Worm (Caenorhabditis elegans) whole organism, young adult: Measurements from ENCODE around the gene Y105C5B.3.
A peak's percentile ranks its signal among the peaks of the same experiment; 100 is the strongest.

ENCODE experiments used
- B0261.1 ChIP-seq: sonication (generic microtip); optimal IDR thresholded peaks from 2 replicates; lab custom pipeline; 2016; ENCODE audit warnings: mild to moderate bottlenecking, missing genetic modification characterization, moderate library complexity, missing compliant biosample characterization
- C17E4.6 ChIP-seq: fragments of 200-800 bp; sonication (Bioruptor generic); IDR thresholded peaks from 2 replicates; pipeline ENCODE4 v1.3.6; 2022; ENCODE audit warnings: missing genetic modification reagents, missing genetic modification characterization, missing compliant biosample characterization
- D2030.7 ChIP-seq: fragments of 200-800 bp; sonication (Bioruptor generic); IDR thresholded peaks from 2 replicates; pipeline ENCODE4 v1.3.6; 2022; ENCODE audit warnings: missing genetic modification reagents, missing genetic modification characterization, missing compliant biosample characterization
- F39B2.1 ChIP-seq: fragments of 200-800 bp; sonication (Bioruptor generic); IDR thresholded peaks from 2 replicates; pipeline ENCODE4 v1.3.6; 2022; ENCODE audit warnings: missing genetic modification reagents, missing genetic modification characterization, missing compliant biosample characterization
- F49E8.2 ChIP-seq: sonication (generic microtip); optimal IDR thresholded peaks from 3 replicates; lab custom pipeline; 2017; ENCODE audit warnings: missing genetic modification characterization, mild to moderate bottlenecking, missing compliant biosample characterization, antibody characterized with exemption, moderate library complexity; ENCODE audit not compliant: insufficient read depth
- F52B5.7 ChIP-seq: sonication (generic microtip); optimal IDR thresholded peaks from 2 replicates; lab custom pipeline; 2016; ENCODE audit warnings: mild to moderate bottlenecking, missing genetic modification characterization, missing compliant biosample characterization
- F57A8.1 ChIP-seq: fragments of 200-800 bp; sonication (Bioruptor generic); optimal IDR thresholded peaks from 2 replicates; lab custom pipeline; 2018; ENCODE audit warnings: mild to moderate bottlenecking, missing genetic modification characterization, moderate library complexity, missing compliant biosample characterization
- K11D2.4 ChIP-seq: fragments of 200-800 bp; sonication (Bioruptor generic); IDR thresholded peaks from 2 replicates; pipeline ENCODE4 v1.3.6; 2022; ENCODE audit warnings: missing genetic modification reagents, missing genetic modification characterization, missing compliant biosample characterization
- K12H6.12 ChIP-seq: fragments of 200-800 bp; sonication (Bioruptor generic); optimal IDR thresholded peaks from 2 replicates; lab custom pipeline; 2018; ENCODE audit warnings: mild to moderate bottlenecking, missing genetic modification characterization, missing compliant biosample characterization
- Y53G8AR.9 ChIP-seq: fragments of 200-800 bp; sonication (Bioruptor generic); conservative IDR thresholded peaks from 2 replicates; pipeline ENCODE4 v1.3.6; 2022; ENCODE audit warnings: missing genetic modification reagents, missing genetic modification characterization, missing compliant biosample characterization
- Y56A3A.18 ChIP-seq: fragments of 200-800 bp; sonication (Bioruptor generic); IDR thresholded peaks from 2 replicates; pipeline ENCODE4 v1.3.6; 2022; ENCODE audit warnings: missing genetic modification reagents, missing genetic modification characterization, missing compliant biosample characterization
- ZK185.1 ChIP-seq: sonication (generic microtip); optimal IDR thresholded peaks from 2 replicates; lab custom pipeline; 2016; ENCODE audit warnings: mild to moderate bottlenecking, missing genetic modification characterization, missing compliant biosample characterization; ENCODE audit not compliant: poor library complexity, severe bottlenecking
- aptf-2 ChIP-seq: fragments of 200-800 bp; sonication (Bioruptor generic); conservative IDR thresholded peaks from 2 replicates; pipeline ENCODE4 v1.3.6; 2022; ENCODE audit warnings: missing genetic modification reagents, missing genetic modification characterization, missing compliant biosample characterization
- aptf-3 ChIP-seq: fragments of 200-800 bp; sonication (Bioruptor generic); IDR thresholded peaks from 2 replicates; pipeline ENCODE4 v1.3.6; 2022; ENCODE audit warnings: missing genetic modification characterization, missing compliant biosample characterization
- atf-7 ChIP-seq: sonication (generic microtip); optimal IDR thresholded peaks from 2 replicates; lab custom pipeline; 2017; ENCODE audit warnings: mild to moderate bottlenecking, missing genetic modification characterization, missing compliant biosample characterization
- athp-1 ChIP-seq: sonication (generic microtip); optimal IDR thresholded peaks from 2 replicates; lab custom pipeline; 2017; ENCODE audit warnings: mild to moderate bottlenecking, missing genetic modification characterization, missing compliant biosample characterization
- attf-3 ChIP-seq: fragments of 200-800 bp; sonication (Bioruptor generic); conservative IDR thresholded peaks from 2 replicates; pipeline ENCODE4 v1.3.6; 2022; ENCODE audit warnings: missing genetic modification reagents, missing genetic modification characterization, missing compliant biosample characterization
- bed-1 ChIP-seq: fragments of 200-800 bp; sonication (Bioruptor generic); IDR thresholded peaks from 2 replicates; pipeline ENCODE4 v1.3.6; 2022; ENCODE audit warnings: missing genetic modification reagents, missing genetic modification characterization, missing compliant biosample characterization
- ccch-3 ChIP-seq: fragments of 200-800 bp; sonication (Bioruptor generic); optimal IDR thresholded peaks from 2 replicates; lab custom pipeline; 2018; ENCODE audit warnings: mild to moderate bottlenecking, missing genetic modification characterization, missing compliant biosample characterization
- cebp-2 ChIP-seq: fragments of 200-800 bp; sonication (Bioruptor generic); IDR thresholded peaks from 2 replicates; pipeline ENCODE4 v1.3.6; 2022; ENCODE audit warnings: missing genetic modification characterization, missing compliant biosample characterization
- chd-7 ChIP-seq: sonication (generic microtip); optimal IDR thresholded peaks from 2 replicates; lab custom pipeline; 2016; ENCODE audit warnings: mild to moderate bottlenecking, missing genetic modification characterization, moderate library complexity, missing compliant biosample characterization
- dpl-1 ChIP-seq: fragments of 150-350 bp; optimal IDR thresholded peaks from 2 replicates; lab custom pipeline; 2014; ENCODE audit warnings: missing biosample characterization, missing genetic modification reagents, missing genetic modification characterization
- egrh-3 ChIP-seq: fragments of 200-800 bp; sonication (Bioruptor generic); IDR thresholded peaks from 2 replicates; pipeline ENCODE4 v1.3.6; 2022; ENCODE audit warnings: missing genetic modification reagents, missing genetic modification characterization, missing compliant biosample characterization
- him-1 ChIP-seq: sonication (generic microtip); optimal IDR thresholded peaks from 2 replicates; lab custom pipeline; 2016; ENCODE audit warnings: missing genotype, missing genetic modification reagents, missing genetic modification characterization, missing compliant biosample characterization
- hlh-12 ChIP-seq: sonication (generic microtip); optimal IDR thresholded peaks from 2 replicates; lab custom pipeline; 2016; ENCODE audit warnings: missing genetic modification characterization, missing compliant biosample characterization
- hrde-1 ChIP-seq: sonication (generic microtip); optimal IDR thresholded peaks from 2 replicates; lab custom pipeline; 2016; ENCODE audit warnings: missing genetic modification characterization, mild to moderate bottlenecking, missing compliant biosample characterization, moderate library complexity, missing genotype, missing genetic modification reagents, borderline replicate concordance
- lag-1 ChIP-seq: fragments of 200-800 bp; sonication (Bioruptor generic); IDR thresholded peaks from 2 replicates; pipeline ENCODE4 v1.3.6; 2022; ENCODE audit warnings: missing genetic modification reagents, missing genetic modification characterization, missing compliant biosample characterization
- lin-26 ChIP-seq: fragments of 200-800 bp; sonication (Bioruptor generic); IDR thresholded peaks from 2 replicates; pipeline ENCODE4 v1.3.6; 2022; ENCODE audit warnings: missing genetic modification reagents, missing genetic modification characterization, missing compliant biosample characterization
- lin-40 ChIP-seq: sonication (generic microtip); optimal IDR thresholded peaks from 2 replicates; lab custom pipeline; 2016; ENCODE audit warnings: missing genetic modification characterization, mild to moderate bottlenecking, missing compliant biosample characterization, missing genotype, missing genetic modification reagents
- madf-10 ChIP-seq: sonication (generic microtip); optimal IDR thresholded peaks from 2 replicates; lab custom pipeline; 2016; ENCODE audit warnings: mild to moderate bottlenecking, missing genetic modification characterization, missing compliant biosample characterization
- madf-3 ChIP-seq: fragments of 200-800 bp; sonication (Bioruptor generic); IDR thresholded peaks from 2 replicates; pipeline ENCODE4 v1.3.6; 2022; ENCODE audit warnings: missing genetic modification reagents, missing genetic modification characterization, missing compliant biosample characterization
- mel-28 ChIP-seq: sonication (generic microtip); optimal IDR thresholded peaks from 2 replicates; lab custom pipeline; 2016; ENCODE audit warnings: borderline replicate concordance, mild to moderate bottlenecking, missing genetic modification characterization, missing compliant biosample characterization
- mxl-1 ChIP-seq: sonication (generic microtip); optimal IDR thresholded peaks from 2 replicates; lab custom pipeline; 2016; ENCODE audit warnings: missing genetic modification characterization, missing compliant biosample characterization
- nfya-1 ChIP-seq: sonication (generic microtip); optimal IDR thresholded peaks from 2 replicates; lab custom pipeline; 2017; ENCODE audit warnings: antibody characterized with exemption, missing compliant biosample characterization, missing genetic modification characterization, borderline replicate concordance; ENCODE audit not compliant: insufficient read depth
- nfya-2 ChIP-seq: fragments of 200-800 bp; sonication (Bioruptor generic); IDR thresholded peaks from 2 replicates; pipeline ENCODE4 v1.3.6; 2022; ENCODE audit warnings: missing genetic modification reagents, missing genetic modification characterization, missing compliant biosample characterization
- nhr-179 ChIP-seq: sonication (generic microtip); optimal IDR thresholded peaks from 2 replicates; lab custom pipeline; 2016; ENCODE audit warnings: mild to moderate bottlenecking, missing genetic modification characterization, missing compliant biosample characterization
- repo-1 ChIP-seq: sonication (generic microtip); optimal IDR thresholded peaks from 2 replicates; lab custom pipeline; 2017; ENCODE audit warnings: mild to moderate bottlenecking, missing genetic modification characterization, missing compliant biosample characterization
- snpc-1.3 ChIP-seq: sonication (generic microtip); optimal IDR thresholded peaks from 2 replicates; lab custom pipeline; 2017; ENCODE audit warnings: missing genetic modification characterization, mild to moderate bottlenecking, missing compliant biosample characterization, antibody characterized with exemption, moderate library complexity, missing genotype, missing genetic modification reagents; ENCODE audit not compliant: insufficient read depth
- snpc-3.4 ChIP-seq: sonication (generic microtip); optimal IDR thresholded peaks from 2 replicates; lab custom pipeline; 2017; ENCODE audit warnings: missing genetic modification characterization, mild to moderate bottlenecking, missing compliant biosample characterization, antibody characterized with exemption, moderate library complexity, missing genotype, missing genetic modification reagents
- snpc-4 ChIP-seq, 5 experiments: fragments of 150-350 bp in 1 of 5; sonication (generic microtip) in 4 of 5; optimal IDR thresholded peaks; 2 replicates each; lab custom pipeline; 2014 to 2018; ENCODE audit warnings: missing genetic modification characterization in 5 of 5, missing biosample characterization in 3 of 5, antibody characterized with exemption in 2 of 5, mild to moderate bottlenecking in 2 of 5, missing compliant biosample characterization in 2 of 5, missing genotype in 2 of 5, moderate library complexity in 2 of 5, missing genetic modification reagents in 1 of 5
- somi-1 ChIP-seq: fragments of 200-800 bp; sonication (Bioruptor generic); optimal IDR thresholded peaks from 2 replicates; lab custom pipeline; 2018; ENCODE audit warnings: mild to moderate bottlenecking, missing genetic modification characterization, missing compliant biosample characterization
- sptf-2 ChIP-seq: fragments of 200-800 bp; sonication (Bioruptor generic); optimal IDR thresholded peaks from 2 replicates; lab custom pipeline; 2018; ENCODE audit warnings: mild to moderate bottlenecking, missing genetic modification characterization, missing compliant biosample characterization
- unc-62 ChIP-seq: fragments of 150-350 bp; optimal IDR thresholded peaks from 2 replicates; lab custom pipeline; 2014; ENCODE audit warnings: missing biosample characterization, missing genetic modification reagents, missing genetic modification characterization
- ztf-18 ChIP-seq: sonication (generic microtip); optimal IDR thresholded peaks from 2 replicates; lab custom pipeline; 2016; ENCODE audit warnings: missing genotype, mild to moderate bottlenecking, missing genetic modification characterization, missing compliant biosample characterization
- ztf-22 ChIP-seq: fragments of 200-800 bp; sonication (Bioruptor generic); optimal IDR thresholded peaks from 2 replicates; lab custom pipeline; 2018; ENCODE audit warnings: mild to moderate bottlenecking, missing genetic modification characterization, moderate library complexity, missing compliant biosample characterization
- ztf-25 ChIP-seq: fragments of 200-800 bp; sonication (Bioruptor generic); IDR thresholded peaks from 2 replicates; pipeline ENCODE4 v1.3.6; 2022; ENCODE audit warnings: missing genetic modification reagents, missing genetic modification characterization, missing compliant biosample characterization
- ztf-3 ChIP-seq: fragments of 200-800 bp; sonication (Bioruptor generic); optimal IDR thresholded peaks from 2 replicates; lab custom pipeline; 2018; ENCODE audit warnings: mild to moderate bottlenecking, missing genetic modification characterization, missing compliant biosample characterization

Y105C5B.3 gene

DNA sequence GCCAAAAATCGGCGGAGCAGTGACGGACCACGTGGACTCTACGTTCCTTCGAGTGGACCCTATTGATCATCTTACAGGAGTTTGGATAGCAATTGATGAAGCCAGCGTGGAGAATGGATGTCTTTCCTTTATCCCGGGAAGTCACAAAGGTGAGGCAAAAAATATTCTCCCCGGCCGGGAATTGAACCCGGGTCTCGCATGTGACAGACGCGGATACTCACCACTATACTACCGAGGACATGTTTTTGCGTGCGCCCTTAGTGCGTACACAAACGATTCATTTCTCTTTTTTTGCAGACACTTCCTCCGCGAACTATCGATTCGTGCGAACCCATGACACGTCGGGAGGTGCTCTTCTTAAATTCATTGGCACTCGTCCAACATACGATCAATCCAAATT, 47.2 kb downstream of the Y105C5B.3 start:
- TF ChIP-seq sptf-2 (GFP tag; lab: Kevin White, UChicago) (no peak), athp-1 (tag; lab: Kevin White, UChicago) (peak; percentile 35), lag-1 (GFP tag; lab: Robert Waterston, UW) (no peak), Y56A3A.18 (GFP tag; lab: Robert Waterston, UW) (peak; percentile 89), B0261.1 (peak; percentile 56), F52B5.7 (tag; lab: Kevin White, UChicago) (no peak), lin-40 (peak; percentile 21), snpc-3.4 (tag; lab: Kevin White, UChicago) (peak; percentile 69), mxl-1 (no peak), hlh-12 (no peak), ztf-22 (GFP tag; lab: Kevin White, UChicago) (no peak), chd-7 (tag; lab: Kevin White, UChicago) (no peak), aptf-3 (GFP tag; lab: Robert Waterston, UW) (peak; percentile 84; the same call in 1 of the 2 replicates), madf-10 (no peak), nfya-2 (GFP tag; lab: Robert Waterston, UW) (no peak), mel-28 (tag; lab: Kevin White, UChicago) (no peak), D2030.7 (GFP tag; lab: Robert Waterston, UW) (peak; percentile 74), K12H6.12 (tag; lab: Kevin White, UChicago) (peak; percentile 10), ZK185.1 (tag; lab: Kevin White, UChicago) (peak; percentile 82), F57A8.1 (GFP tag; lab: Kevin White, UChicago) (no peak), atf-7 (tag; lab: Kevin White, UChicago) (peak; percentile 1), egrh-3 (GFP tag; lab: Robert Waterston, UW) (no peak), hrde-1 (tag; lab: Kevin White, UChicago) (peak; percentile 2), snpc-1.3 (tag; lab: Kevin White, UChicago) (peak; percentile 61), aptf-2 (GFP tag; lab: Robert Waterston, UW) (no peak), unc-62 (GFP tag; lab: Kevin White, UChicago) (no peak), Y53G8AR.9 (0 out of 2 replicates have a peak, but pooled peaks have one; percentile 49), ztf-25 (GFP tag; lab: Robert Waterston, UW) (peak; percentile 74; the same call in 1 of the 2 replicates), somi-1 (GFP tag; lab: Kevin White, UChicago) (peak; percentile 14), ztf-18 (peak; percentile 63), F49E8.2 (tag; lab: Kevin White, UChicago) (peak; percentile 33), madf-3 (GFP tag; lab: Robert Waterston, UW) (no peak), cebp-2 (GFP tag; lab: Robert Waterston, UW) (0 out of 2 replicates have a peak, but pooled peaks have one; percentile 43), bed-1 (no peak), nhr-179 (tag; lab: Kevin White, UChicago) (no peak), K11D2.4 (GFP tag; lab: Robert Waterston, UW) (peak; percentile 40; the same call in 1 of the 2 replicates), him-1 (tag; lab: Kevin White, UChicago) (peak; percentile 46), ccch-3 (GFP tag; lab: Kevin White, UChicago) (no peak), repo-1 (peak; percentile 69), lin-26 (GFP tag; lab: Robert Waterston, UW) (peak; percentile 87), C17E4.6 (GFP tag; lab: Robert Waterston, UW) (no peak), snpc-4 (GFP tag; optimal IDR thresholded peaks at IDR 0.05; lab: Kevin White, UChicago) (peak; percentile 80), snpc-4 (tag; optimal IDR thresholded peaks at IDR 0.05; lab: Kevin White, UChicago) (peak in 3 of 4 experiments; percentile 94 to 97 (median 95)), ztf-3 (GFP tag; lab: Kevin White, UChicago) (no peak), F39B2.1 (GFP tag; lab: Robert Waterston, UW) (no peak), dpl-1 (no peak), attf-3 (GFP tag; lab: Robert Waterston, UW) (no peak), nfya-1 (no peak)
